Worm (Caenorhabditis elegans) whole organism, mixed stage, embryonic: Measurements from ENCODE around the gene clec-127.

Source experiments
- M03D4.4 ChIP-seq: sonication (generic microtip); optimal IDR thresholded peaks from 2 replicates; lab custom pipeline; 2017; ENCODE audit warnings: mild to moderate bottlenecking, missing genetic modification characterization, missing compliant biosample characterization
- blmp-1 ChIP-seq: fragments of 150-350 bp; optimal IDR thresholded peaks from 2 replicates; lab custom pipeline; 2014; ENCODE audit warnings: missing biosample characterization, missing genetic modification characterization
- ceh-39 ChIP-seq: fragments of 150-350 bp; optimal IDR thresholded peaks from 2 replicates; lab custom pipeline; 2014; ENCODE audit warnings: missing biosample characterization, missing genetic modification characterization
- ceh-83 ChIP-seq: fragments of 200-800 bp; sonication (Bioruptor generic); optimal IDR thresholded peaks from 2 replicates; lab custom pipeline; 2018; ENCODE audit warnings: mild to moderate bottlenecking, missing genetic modification characterization, missing compliant biosample characterization
- ces-1 ChIP-seq: fragments of 150-350 bp; optimal IDR thresholded peaks from 2 replicates; lab custom pipeline; 2014; ENCODE audit warnings: missing biosample characterization, missing genetic modification reagents, missing genetic modification characterization
- cnd-1 ChIP-seq: fragments of 200-800 bp; sonication (Bioruptor generic); optimal IDR thresholded peaks from 2 replicates; lab custom pipeline; 2018; ENCODE audit warnings: mild to moderate bottlenecking, missing genetic modification characterization, missing compliant biosample characterization
- drap-1 ChIP-seq: fragments of 200-800 bp; sonication (Bioruptor generic); optimal IDR thresholded peaks from 3 replicates; lab custom pipeline; 2018; ENCODE audit warnings: mild to moderate bottlenecking, missing genetic modification characterization, missing compliant biosample characterization
- elt-1 ChIP-seq: sonication (generic microtip); optimal IDR thresholded peaks from 2 replicates; lab custom pipeline; 2017; ENCODE audit warnings: missing genetic modification characterization, mild to moderate bottlenecking, missing compliant biosample characterization, antibody characterized with exemption, moderate library complexity, borderline replicate concordance; ENCODE audit not compliant: insufficient read depth
- elt-3 ChIP-seq: fragments of 150-350 bp; optimal IDR thresholded peaks from 2 replicates; lab custom pipeline; 2014; ENCODE audit warnings: missing biosample characterization, missing genetic modification characterization
- flh-1 ChIP-seq: fragments of 200-800 bp; sonication (Bioruptor generic); optimal IDR thresholded peaks from 2 replicates; lab custom pipeline; 2018; ENCODE audit warnings: mild to moderate bottlenecking, missing genetic modification characterization, moderate library complexity, missing compliant biosample characterization
- ham-2 ChIP-seq: fragments of 200-800 bp; sonication (Bioruptor generic); optimal IDR thresholded peaks from 2 replicates; lab custom pipeline; 2018; ENCODE audit warnings: mild to moderate bottlenecking, missing genetic modification characterization, missing compliant biosample characterization
- hlh-1 ChIP-seq: fragments of 150-350 bp; optimal IDR thresholded peaks from 2 replicates; lab custom pipeline; 2014; ENCODE audit warnings: missing biosample characterization, missing genetic modification reagents, missing genetic modification characterization
- lin-32 ChIP-seq: fragments of 200-800 bp; sonication (Bioruptor generic); optimal IDR thresholded peaks from 2 replicates; lab custom pipeline; 2018; ENCODE audit warnings: mild to moderate bottlenecking, missing genetic modification characterization, missing compliant biosample characterization
- lsy-2 ChIP-seq: fragments of 150-350 bp; optimal IDR thresholded peaks from 2 replicates; lab custom pipeline; 2014; ENCODE audit warnings: missing biosample characterization, missing genetic modification characterization
- mab-5 ChIP-seq: fragments of 150-350 bp; optimal IDR thresholded peaks from 2 replicates; lab custom pipeline; 2014; ENCODE audit warnings: missing biosample characterization, missing genetic modification characterization
- mep-1 ChIP-seq: fragments of 150-350 bp; optimal IDR thresholded peaks from 2 replicates; lab custom pipeline; 2017; ENCODE audit warnings: missing biosample characterization, missing genetic modification reagents, missing genetic modification characterization, inconsistent platforms
- mls-2 ChIP-seq: sonication (generic microtip); optimal IDR thresholded peaks from 2 replicates; lab custom pipeline; 2016; ENCODE audit warnings: mild to moderate bottlenecking, missing genetic modification characterization, moderate library complexity, missing compliant biosample characterization
- nhr-12 ChIP-seq: fragments of 150-350 bp; optimal IDR thresholded peaks from 2 replicates; lab custom pipeline; 2014; ENCODE audit warnings: missing biosample characterization, missing genetic modification characterization
- nhr-2 ChIP-seq: fragments of 150-350 bp; optimal IDR thresholded peaks from 2 replicates; lab custom pipeline; 2014; ENCODE audit warnings: missing biosample characterization, missing genetic modification characterization
- nhr-237 ChIP-seq: fragments of 150-350 bp; optimal IDR thresholded peaks from 2 replicates; lab custom pipeline; 2014; ENCODE audit warnings: missing biosample characterization, missing genetic modification characterization
- nhr-28 ChIP-seq: fragments of 150-350 bp; optimal IDR thresholded peaks from 2 replicates; lab custom pipeline; 2014; ENCODE audit warnings: missing biosample characterization, missing genetic modification characterization
- nhr-76 ChIP-seq: sonication (generic microtip); optimal IDR thresholded peaks from 2 replicates; lab custom pipeline; 2017; ENCODE audit warnings: missing biosample characterization, missing genetic modification characterization
- pha-4 ChIP-seq: fragments of 150-350 bp; optimal IDR thresholded peaks from 2 replicates; lab custom pipeline; 2018; ENCODE audit warnings: missing biosample characterization, missing genetic modification reagents, missing genetic modification characterization
- sem-2 ChIP-seq: fragments of 200-800 bp; sonication (Bioruptor generic); optimal IDR thresholded peaks from 2 replicates; lab custom pipeline; 2018; ENCODE audit warnings: mild to moderate bottlenecking, missing genetic modification characterization, missing compliant biosample characterization
- snpc-4 ChIP-seq: fragments of 150-350 bp; optimal IDR thresholded peaks from 2 replicates; lab custom pipeline; 2014; ENCODE audit warnings: missing biosample characterization, missing genetic modification characterization
- sptf-1 ChIP-seq: sonication (generic microtip); optimal IDR thresholded peaks from 2 replicates; lab custom pipeline; 2017; ENCODE audit warnings: mild to moderate bottlenecking, missing genetic modification characterization, moderate library complexity, missing compliant biosample characterization
- tbx-8 ChIP-seq: fragments of 200-800 bp; sonication (Bioruptor generic); optimal IDR thresholded peaks from 2 replicates; lab custom pipeline; 2018; ENCODE audit warnings: mild to moderate bottlenecking, missing genetic modification characterization, moderate library complexity, missing compliant biosample characterization
- unc-120 ChIP-seq: sonication (generic microtip); optimal IDR thresholded peaks from 2 replicates; lab custom pipeline; 2017; ENCODE audit warnings: missing genetic modification characterization, missing compliant biosample characterization; ENCODE audit not compliant: poor library complexity, severe bottlenecking
- unc-39 ChIP-seq: fragments of 150-350 bp; optimal IDR thresholded peaks from 2 replicates; lab custom pipeline; 2014; ENCODE audit warnings: missing biosample characterization, missing genetic modification characterization
- unc-62 ChIP-seq: fragments of 150-350 bp; optimal IDR thresholded peaks from 2 replicates; lab custom pipeline; 2014; ENCODE audit warnings: missing biosample characterization, missing genetic modification reagents, missing genetic modification characterization
- zip-8 ChIP-seq: fragments of 150-350 bp; optimal IDR thresholded peaks from 2 replicates; lab custom pipeline; 2014; ENCODE audit warnings: missing biosample characterization, missing genetic modification characterization
- ztf-11 ChIP-seq: fragments of 150-350 bp; optimal IDR thresholded peaks from 2 replicates; lab custom pipeline; 2014; ENCODE audit warnings: missing biosample characterization, missing genetic modification characterization

Gene clec-127

DNA sequence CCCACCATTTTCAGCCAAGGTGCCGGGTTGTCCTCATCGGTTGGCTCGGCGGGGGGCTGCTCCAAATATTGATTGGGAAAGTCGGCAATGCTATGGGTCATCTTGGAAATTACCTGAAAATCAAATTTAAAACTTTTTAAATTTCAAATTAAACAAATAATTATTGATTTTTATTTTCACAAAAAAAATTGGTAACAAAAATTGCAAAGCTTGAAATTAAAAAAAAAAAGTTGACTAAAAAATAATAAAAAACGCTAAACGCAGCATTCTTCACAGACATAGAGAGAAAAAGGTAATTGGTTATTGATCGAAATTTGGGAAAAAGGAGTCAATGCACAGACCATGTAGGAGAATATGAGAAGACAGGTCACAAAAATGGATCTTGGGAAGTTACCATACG, 29.7 kb upstream of the clec-127 start, which contains the start of gene Y49F6A.11:
Gene Y49F6A.11, minus strand, starts transcription at position 101 of the 400 bp plus-strand sequence.
- TF ChIP-seq ceh-39 (no peak), zip-8 (tag; lab: Kevin White, UChicago) (no peak), unc-62 (no peak), elt-1 (tag; lab: Kevin White, UChicago) (no peak), M03D4.4 (tag; lab: Kevin White, UChicago) (no peak), ces-1 (GFP tag; lab: Kevin White, UChicago) (no peak), tbx-8 (GFP tag; lab: Kevin White, UChicago) (no peak), unc-120 (tag; lab: Kevin White, UChicago) (no peak), pha-4 (tag; lab: Kevin White, UChicago) (no peak), nhr-12 (tag; lab: Kevin White, UChicago) (no peak), ham-2 (GFP tag; lab: Kevin White, UChicago) (no peak), blmp-1 (tag; lab: Kevin White, UChicago) (no peak), sem-2 (GFP tag; lab: Kevin White, UChicago) (no peak), cnd-1 (tag; lab: Kevin White, UChicago) (no peak), snpc-4 (tag; lab: Kevin White, UChicago) (no peak), lin-32 (no peak), unc-39 (tag; lab: Kevin White, UChicago) (no peak), drap-1 (GFP tag; lab: Kevin White, UChicago) (no peak), lsy-2 (no peak)

DNA sequence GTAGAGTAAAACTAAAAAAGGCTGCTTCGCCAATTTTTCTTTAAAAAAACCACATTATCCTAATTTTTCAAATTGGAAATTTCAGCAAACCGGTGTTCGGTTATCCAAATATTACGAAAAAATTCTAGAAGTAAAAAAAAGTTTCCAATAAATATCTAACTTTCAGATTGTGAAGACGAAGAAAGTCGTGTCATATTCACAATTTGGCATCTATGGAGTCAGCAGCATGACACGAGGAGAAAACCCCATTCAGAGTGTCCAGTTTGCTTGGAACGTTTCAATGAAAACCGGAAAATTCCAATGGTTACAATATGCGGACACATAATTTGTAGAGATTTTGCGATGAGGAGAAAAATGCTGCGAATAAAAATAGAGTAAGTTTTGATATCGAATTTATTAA, 26.3 kb upstream of the clec-127 start, which contains the start of gene Y49F6A.12:
Gene Y49F6A.12, plus strand, starts transcription at position 301 of the 400 bp plus-strand sequence.
- TF ChIP-seq mab-5 (no peak), flh-1 (no peak), nhr-28 (no peak), cnd-1 (tag; lab: Kevin White, UChicago) (no peak), zip-8 (tag; lab: Kevin White, UChicago) (no peak), unc-62 (no peak), ceh-83 (GFP tag; lab: Kevin White, UChicago) (no peak), sem-2 (GFP tag; lab: Kevin White, UChicago) (no peak), nhr-12 (tag; lab: Kevin White, UChicago) (no peak), snpc-4 (tag; lab: Kevin White, UChicago) (no peak), lsy-2 (no peak), mls-2 (tag; lab: Kevin White, UChicago) (no peak), sptf-1 (tag; lab: Kevin White, UChicago) (no peak), lin-32 (no peak), elt-3 (tag; lab: Kevin White, UChicago) (no peak), ztf-11 (tag; lab: Kevin White, UChicago) (no peak), drap-1 (GFP tag; lab: Kevin White, UChicago) (no peak), unc-120 (tag; lab: Kevin White, UChicago) (no peak)

DNA sequence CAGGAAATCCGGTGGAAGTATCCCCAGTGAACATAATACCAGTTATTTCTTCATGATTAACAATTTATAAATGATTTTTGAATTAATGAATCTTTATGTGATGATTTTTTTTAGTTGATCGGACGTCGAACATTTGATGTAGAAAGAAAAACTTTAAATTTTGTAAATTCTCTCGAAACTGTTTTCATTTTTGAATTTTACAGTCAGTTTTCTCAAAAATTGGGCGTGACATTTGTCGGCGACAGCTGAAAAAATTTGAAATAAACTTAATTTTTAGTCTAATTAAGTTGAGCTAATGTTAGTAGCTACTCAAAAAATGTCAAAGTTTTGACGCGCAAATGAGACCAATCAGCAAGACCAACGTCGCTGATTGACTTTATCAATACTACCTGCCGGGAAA, 14.4 kb upstream of the clec-127 start, which contains the start of gene srh-60:
Gene srh-60, plus strand, starts transcription at position 301 of the 400 bp plus-strand sequence.
- TF ChIP-seq nhr-76 (no peak), mls-2 (tag; lab: Kevin White, UChicago) (no peak), lin-32 (no peak), lsy-2 (no peak), unc-120 (tag; lab: Kevin White, UChicago) (no peak), nhr-2 (tag; lab: Kevin White, UChicago) (no peak), nhr-237 (tag; lab: Kevin White, UChicago) (no peak), nhr-28 (no peak), flh-1 (no peak), mep-1 (tag; lab: Kevin White, UChicago) (no peak), blmp-1 (tag; lab: Kevin White, UChicago) (no peak), tbx-8 (GFP tag; lab: Kevin White, UChicago) (no peak), ham-2 (GFP tag; lab: Kevin White, UChicago) (no peak)

DNA sequence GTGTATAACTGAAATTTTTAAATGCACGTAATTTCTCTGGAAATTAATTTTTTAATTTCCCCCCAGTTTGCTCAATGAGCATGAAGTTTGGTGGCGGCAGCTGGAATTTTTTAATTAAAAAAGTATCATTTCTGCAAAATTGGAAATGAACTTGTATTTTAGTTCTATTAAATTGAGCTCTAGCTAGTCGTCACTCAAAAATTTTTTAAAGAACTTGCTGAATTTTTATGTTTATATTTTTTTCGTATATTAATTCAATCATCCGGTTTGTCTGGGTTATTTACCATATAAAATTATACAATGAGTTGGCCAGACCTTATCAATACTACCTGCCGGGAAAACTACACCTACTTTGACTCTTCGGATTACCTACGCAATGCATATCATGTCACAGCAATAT, 12.7 kb upstream of the clec-127 start, which contains the start of gene srh-59:
Gene srh-59, plus strand, starts transcription at position 301 of the 400 bp plus-strand sequence.
- TF ChIP-seq ceh-39 (no peak), snpc-4 (tag; lab: Kevin White, UChicago) (no peak), hlh-1 (tag; lab: Kevin White, UChicago) (no peak)
